Comparison of ENCODE assay signal across 1 fruit fly cellular context in the genomic region with DNA sequence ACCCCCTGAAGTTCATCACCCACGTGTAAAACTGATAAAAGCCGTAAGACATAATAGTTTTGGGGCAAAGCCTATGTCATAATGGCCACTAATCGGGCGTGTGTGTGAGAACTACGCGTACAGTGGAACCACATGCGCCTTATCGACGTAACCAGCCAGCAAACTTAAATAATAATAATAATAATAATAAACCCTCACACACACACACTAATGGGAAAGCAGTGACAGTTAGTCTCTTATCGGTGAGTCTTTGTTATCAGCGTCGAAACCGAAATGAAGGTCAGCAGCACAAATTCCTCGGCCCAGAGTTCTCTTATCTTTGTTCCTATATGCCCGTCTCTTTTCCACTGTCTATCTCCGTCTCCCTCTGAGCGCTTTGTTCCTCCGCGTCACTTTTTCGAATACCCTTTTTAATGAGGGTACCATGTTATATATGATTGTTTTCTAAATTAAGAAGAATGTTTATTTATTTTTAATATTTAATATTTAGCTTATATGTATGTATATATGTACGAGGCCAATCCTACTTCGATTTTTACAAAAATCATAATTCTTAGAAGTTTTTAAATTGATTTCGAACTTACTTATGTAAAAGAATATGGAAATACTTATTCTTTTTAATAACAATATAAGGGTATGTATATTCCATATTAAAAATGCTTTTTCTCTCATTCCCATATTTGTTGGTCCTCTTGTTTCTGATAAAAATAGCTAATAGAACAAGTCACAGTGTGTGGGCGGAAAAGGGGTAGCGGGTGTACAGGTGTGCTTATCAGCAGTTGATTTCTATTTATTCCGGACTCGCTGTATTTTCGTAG.
TF ChIP-seq lines count a peak whose summit lies in the region.

No protein-coding gene starts in this region.

TF ChIP-seq in whole organism, embryonic, 481 proteins besides CTCF, POLR2A, EP300 and RAD21 (continued from another document and continues in another):
- TF ChIP-seq Gug (GFP tag; IDR thresholded peaks at IDR 0.05; lab: Robert Waterston, UW) (no peak), CG10979 (tag; optimal IDR thresholded peaks at IDR 0.05; lab: Kevin White, UChicago) (peak; percentile 68), CG10274 (GFP tag; optimal IDR thresholded peaks at IDR 0.05; lab: Kevin White, UChicago) (no peak), CG8290 (GFP tag; optimal IDR thresholded peaks at IDR 0.05; lab: Kevin White, UChicago) (no peak), CG8290 (tag; optimal IDR thresholded peaks at IDR 0.05; lab: Kevin White, UChicago) (peak in 1 of 2 experiments; percentile 52), nom (GFP tag; optimal IDR thresholded peaks at IDR 0.05; lab: Kevin White, UChicago) (no peak), Nf-YC (tag; optimal IDR thresholded peaks at IDR 0.05; lab: Kevin White, UChicago) (no peak), CG31441 (GFP tag; IDR thresholded peaks at IDR 0.05; lab: Robert Waterston, UW) (peak; percentile 64), Hmx (GFP tag; optimal IDR thresholded peaks at IDR 0.05; lab: Kevin White, UChicago) (no peak), tgo (GFP tag; IDR thresholded peaks at IDR 0.05; lab: Robert Waterston, UW) (no peak), eve (GFP tag; optimal IDR thresholded peaks at IDR 0.05; lab: Kevin White, UChicago) (no peak), her (GFP tag; optimal IDR thresholded peaks at IDR 0.05; lab: Kevin White, UChicago) (no peak), cad (GFP tag; optimal IDR thresholded peaks at IDR 0.05; lab: Kevin White, UChicago) (no peak), gro (GFP tag; optimal IDR thresholded peaks at IDR 0.05; lab: Kevin White, UChicago) (no peak), CG11085 (GFP tag; IDR thresholded peaks at IDR 0.05; lab: Robert Waterston, UW) (no peak), Atf-2 (GFP tag; optimal IDR thresholded peaks at IDR 0.05; lab: Kevin White, UChicago) (no peak), ro (GFP tag; IDR thresholded peaks at IDR 0.05; lab: Robert Waterston, UW) (no peak), jumu (GFP tag; optimal IDR thresholded peaks at IDR 0.05; lab: Kevin White, UChicago) (no peak), CG34376 (GFP tag; optimal IDR thresholded peaks at IDR 0.05; lab: Kevin White, UChicago) (peak; percentile 55), CG15601 (tag; optimal IDR thresholded peaks at IDR 0.05; lab: Kevin White, UChicago) (peak; percentile 70), ci (GFP tag; IDR thresholded peaks at IDR 0.05; lab: Robert Waterston, UW) (no peak), Taf1 (GFP tag; IDR thresholded peaks at IDR 0.05; lab: Robert Waterston, UW) (no peak; the same call in 1 of the 2 replicates), Dref (GFP tag; IDR thresholded peaks at IDR 0.05; lab: Robert Waterston, UW) (no peak), Lhr (GFP tag; optimal IDR thresholded peaks at IDR 0.05; lab: Kevin White, UChicago) (no peak), CG7745 (tag; optimal IDR thresholded peaks at IDR 0.05; lab: Kevin White, UChicago) (no peak), slp2 (GFP tag; optimal IDR thresholded peaks at IDR 0.05; lab: Kevin White, UChicago) (no peak), abd-A (tag; optimal IDR thresholded peaks at IDR 0.05; lab: Kevin White, UChicago) (no peak), CG18599 (GFP tag; optimal IDR thresholded peaks at IDR 0.05; lab: Kevin White, UChicago) (peak; percentile 76), CG11398 (GFP tag; optimal IDR thresholded peaks at IDR 0.05; lab: Kevin White, UChicago) (no peak), vnd (GFP tag; IDR thresholded peaks at IDR 0.05; lab: Robert Waterston, UW; ENCODE audit: partially characterized antibody) (no peak), CrebB (tag; optimal IDR thresholded peaks at IDR 0.05; lab: Kevin White, UChicago) (peak; percentile 29), da (GFP tag; optimal IDR thresholded peaks at IDR 0.05; lab: Kevin White, UChicago) (no peak), CG17802 (tag; optimal IDR thresholded peaks at IDR 0.05; lab: Kevin White, UChicago) (no peak), CG13894 (tag; optimal IDR thresholded peaks at IDR 0.05; lab: Kevin White, UChicago) (peak; percentile 52), Usf (GFP tag; optimal IDR thresholded peaks at IDR 0.05; lab: Kevin White, UChicago) (no peak), tio (GFP tag; optimal IDR thresholded peaks at IDR 0.05; lab: Kevin White, UChicago) (no peak), ac (GFP tag; optimal IDR thresholded peaks at IDR 0.05; lab: Kevin White, UChicago) (no peak), odd (GFP tag; optimal IDR thresholded peaks at IDR 0.05; lab: Kevin White, UChicago) (no peak), CG15514 (GFP tag; optimal IDR thresholded peaks at IDR 0.05; lab: Kevin White, UChicago) (peak; percentile 8), CG2116 (GFP tag; optimal IDR thresholded peaks at IDR 0.05; lab: Kevin White, UChicago) (peak; percentile 12), Med (GFP tag; lab: Kevin White, UChicago) (peak; percentile 30), bbx (GFP tag; IDR thresholded peaks at IDR 0.05; lab: Robert Waterston, UW; ENCODE audit: partially characterized antibody) (no peak), CG6813 (GFP tag; optimal IDR thresholded peaks at IDR 0.05; lab: Kevin White, UChicago) (peak; percentile 41), CG13296 (GFP tag; optimal IDR thresholded peaks at IDR 0.05; lab: Kevin White, UChicago) (peak; percentile 66), NC2β (GFP tag; optimal IDR thresholded peaks at IDR 0.05; lab: Kevin White, UChicago) (no peak), emc (GFP tag; optimal IDR thresholded peaks at IDR 0.05; lab: Kevin White, UChicago) (no peak), sqz (GFP tag; optimal IDR thresholded peaks at IDR 0.05; lab: Kevin White, UChicago) (peak; percentile 32), ind (GFP tag; optimal IDR thresholded peaks at IDR 0.05; lab: Kevin White, UChicago) (no peak), CG11695 (GFP tag; IDR thresholded peaks at IDR 0.05; lab: Robert Waterston, UW) (peak; percentile 54; the same call in 2 of the 3 replicates), Neu2 (GFP tag; optimal IDR thresholded peaks at IDR 0.05; lab: Kevin White, UChicago; ENCODE audit: borderline replicate concordance) (no peak), CG9817 (tag; optimal IDR thresholded peaks at IDR 0.05; lab: Kevin White, UChicago) (peak; percentile 49), Hsf (GFP tag; optimal IDR thresholded peaks at IDR 0.05; lab: Kevin White, UChicago) (no peak), CG13123 (GFP tag; optimal IDR thresholded peaks at IDR 0.05; lab: Kevin White, UChicago) (no peak), CG1647 (GFP tag; optimal IDR thresholded peaks at IDR 0.05; lab: Kevin White, UChicago) (no peak), esg (GFP tag; conservative IDR thresholded peaks at IDR 0.05; lab: Robert Waterston, UW) (0 out of 2 replicates have a peak, but pooled peaks have one; percentile 9), ash1 (GFP tag; optimal IDR thresholded peaks at IDR 0.05; lab: Kevin White, UChicago) (no peak), CG8924 (tag; optimal IDR thresholded peaks at IDR 0.05; lab: Kevin White, UChicago) (peak; percentile 89), CG1233 (GFP tag; optimal IDR thresholded peaks at IDR 0.05; lab: Kevin White, UChicago) (no peak), CG33557 (GFP tag; optimal IDR thresholded peaks at IDR 0.05; lab: Kevin White, UChicago) (peak; percentile 76), Opbp (GFP tag; IDR thresholded peaks at IDR 0.05; lab: Robert Waterston, UW; ENCODE audit: partially characterized antibody) (no peak), row (GFP tag; IDR thresholded peaks at IDR 0.05; lab: Robert Waterston, UW) (peak; percentile 78), Mad (GFP tag; optimal IDR thresholded peaks at IDR 0.05; lab: Kevin White, UChicago) (no peak), NC2α (GFP tag; optimal IDR thresholded peaks at IDR 0.05; lab: Kevin White, UChicago) (no peak), CG6765 (GFP tag; optimal IDR thresholded peaks at IDR 0.05; lab: Kevin White, UChicago) (peak; percentile 40), hth (optimal IDR thresholded peaks at IDR 0.05; lab: Kevin White, UChicago) (no peak), Spps (tag; optimal IDR thresholded peaks at IDR 0.05; lab: Kevin White, UChicago) (peak; percentile 27), chn (GFP tag; optimal IDR thresholded peaks at IDR 0.05; lab: Kevin White, UChicago) (no peak), dimm (GFP tag; IDR thresholded peaks at IDR 0.05; lab: Robert Waterston, UW) (no peak), CG7271 (tag; optimal IDR thresholded peaks at IDR 0.05; lab: Kevin White, UChicago) (no peak), CG8765 (GFP tag; IDR thresholded peaks at IDR 0.05; lab: Robert Waterston, UW) (no peak), rib (GFP tag; IDR thresholded peaks at IDR 0.05; lab: Robert Waterston, UW) (peak; percentile 72), pan (optimal IDR thresholded peaks at IDR 0.05; lab: Kevin White, UChicago) (no peak), pan (GFP tag; optimal IDR thresholded peaks at IDR 0.05 in 1 of 2, IDR thresholded peaks at IDR 0.05 in 1 of 2) (peak in 1 of 2 experiments; percentile 59), Oli (tag; optimal IDR thresholded peaks at IDR 0.05; lab: Kevin White, UChicago) (peak; percentile 26), CG6689 (GFP tag; IDR thresholded peaks at IDR 0.05; lab: Robert Waterston, UW) (no peak), D (optimal IDR thresholded peaks at IDR 0.05; lab: Kevin White, UChicago) (no peak), D (GFP tag; optimal IDR thresholded peaks at IDR 0.05; lab: Kevin White, UChicago) (no peak), pb (GFP tag; optimal IDR thresholded peaks at IDR 0.05; lab: Kevin White, UChicago) (no peak), Doc3 (GFP tag; IDR thresholded peaks at IDR 0.05; lab: Robert Waterston, UW; ENCODE audit: partially characterized antibody) (no peak), zf30C (GFP tag; optimal IDR thresholded peaks at IDR 0.05; lab: Kevin White, UChicago) (no peak), CG18619 (GFP tag; optimal IDR thresholded peaks at IDR 0.05; lab: Kevin White, UChicago) (peak; percentile 49), Doc2 (GFP tag; IDR thresholded peaks at IDR 0.05; lab: Robert Waterston, UW) (no peak), CG6854 (GFP tag; optimal IDR thresholded peaks at IDR 0.05; lab: Kevin White, UChicago) (no peak), CG6683 (GFP tag; optimal IDR thresholded peaks at IDR 0.05; lab: Kevin White, UChicago) (peak; percentile 34), usp (GFP tag; optimal IDR thresholded peaks at IDR 0.05; lab: Kevin White, UChicago) (no peak), ham (GFP tag; IDR thresholded peaks at IDR 0.05; lab: Robert Waterston, UW) (no peak), CG13624 (GFP tag; optimal IDR thresholded peaks at IDR 0.05; lab: Kevin White, UChicago) (no peak), CG12071 (GFP tag; optimal IDR thresholded peaks at IDR 0.05; lab: Kevin White, UChicago) (peak; percentile 37), dmrt11E (tag; optimal IDR thresholded peaks at IDR 0.05; lab: Kevin White, UChicago) (peak; percentile 77), eyg (GFP tag; optimal IDR thresholded peaks at IDR 0.05; lab: Kevin White, UChicago) (no peak), disco-r (GFP tag; optimal IDR thresholded peaks at IDR 0.05; lab: Kevin White, UChicago) (no peak), luna (GFP tag; optimal IDR thresholded peaks at IDR 0.05; lab: Kevin White, UChicago) (no peak), ato (GFP tag; IDR thresholded peaks at IDR 0.05; lab: Robert Waterston, UW; ENCODE audit: partially characterized antibody) (no peak), bowl (GFP tag; IDR thresholded peaks at IDR 0.05; lab: Robert Waterston, UW) (no peak), Sox100B (GFP tag; optimal IDR thresholded peaks at IDR 0.05; lab: Kevin White, UChicago) (peak; percentile 55), Xrp1 (GFP tag; IDR thresholded peaks at IDR 0.05; lab: Robert Waterston, UW) (peak; percentile 50; the same call in 1 of the 2 replicates), CkIIα-i1 (GFP tag; IDR thresholded peaks at IDR 0.05; lab: Robert Waterston, UW) (no peak), wor (GFP tag; IDR thresholded peaks at IDR 0.05; lab: Robert Waterston, UW) (no peak), grau (tag; optimal IDR thresholded peaks at IDR 0.05; lab: Kevin White, UChicago) (peak; percentile 78), CG13775 (GFP tag; optimal IDR thresholded peaks at IDR 0.05; lab: Kevin White, UChicago) (no peak), CG3163 (GFP tag; optimal IDR thresholded peaks at IDR 0.05; lab: Kevin White, UChicago) (no peak), CG43689 (GFP tag; IDR thresholded peaks at IDR 0.05; lab: Robert Waterston, UW) (no peak), CG8089 (GFP tag; optimal IDR thresholded peaks at IDR 0.05; lab: Kevin White, UChicago) (no peak), gem (tag; optimal IDR thresholded peaks at IDR 0.05; lab: Kevin White, UChicago) (peak; percentile 86), Trl (optimal IDR thresholded peaks at IDR 0.05; lab: Kevin White, UChicago) (no peak), Trl (GFP tag; optimal IDR thresholded peaks at IDR 0.05; lab: Kevin White, UChicago) (no peak), zfh1 (GFP tag; IDR thresholded peaks at IDR 0.05; lab: Robert Waterston, UW) (no peak), Side (GFP tag; optimal IDR thresholded peaks at IDR 0.05; lab: Kevin White, UChicago) (no peak), lilli (GFP tag; optimal IDR thresholded peaks at IDR 0.05; lab: Kevin White, UChicago) (peak; percentile 11), maf-S (GFP tag; optimal IDR thresholded peaks at IDR 0.05; lab: Kevin White, UChicago) (no peak), CG16813 (GFP tag; IDR thresholded peaks at IDR 0.05; lab: Robert Waterston, UW; ENCODE audit: partially characterized antibody) (no peak), Mes4 (GFP tag; optimal IDR thresholded peaks at IDR 0.05; lab: Kevin White, UChicago) (no peak), croc (GFP tag; conservative IDR thresholded peaks at IDR 0.05; lab: Robert Waterston, UW) (no peak), lab (GFP tag; optimal IDR thresholded peaks at IDR 0.05; lab: Kevin White, UChicago) (peak; percentile 47), Hr3 (GFP tag; optimal IDR thresholded peaks at IDR 0.05; lab: Kevin White, UChicago) (peak; percentile 55), insv (GFP tag; optimal IDR thresholded peaks at IDR 0.05; lab: Kevin White, UChicago) (no peak), tap (tag; optimal IDR thresholded peaks at IDR 0.05; lab: Kevin White, UChicago) (peak; percentile 40), Deaf1 (tag; optimal IDR thresholded peaks at IDR 0.05; lab: Kevin White, UChicago) (peak; percentile 70), lmd (GFP tag; IDR thresholded peaks at IDR 0.05; lab: Robert Waterston, UW) (peak; percentile 44; the same call in 1 of the 2 replicates), zfh2 (GFP tag; optimal IDR thresholded peaks at IDR 0.05; lab: Kevin White, UChicago) (no peak), CG11696 (GFP tag; IDR thresholded peaks at IDR 0.05; lab: Robert Waterston, UW) (peak; percentile 48; the same call in 1 of the 2 replicates), p53 (GFP tag; optimal IDR thresholded peaks at IDR 0.05; lab: Kevin White, UChicago) (no peak), otp (GFP tag; IDR thresholded peaks at IDR 0.05; lab: Robert Waterston, UW) (no peak), CG9609 (GFP tag; optimal IDR thresholded peaks at IDR 0.05; lab: Kevin White, UChicago) (no peak), TFAM (GFP tag; optimal IDR thresholded peaks at IDR 0.05; lab: Kevin White, UChicago) (no peak), CG10959 (GFP tag; IDR thresholded peaks at IDR 0.05; lab: Robert Waterston, UW) (no peak)
